Fruit fly (Drosophila melanogaster) whole organism, embryonic: Measurements from ENCODE around the gene Mlc2.

Source experiments
- Antp ChIP-seq: fragments of 200-800 bp; sonication (Bioruptor generic); optimal IDR thresholded peaks from 3 replicates; lab custom pipeline; 2016; ENCODE audit warnings: missing biosample characterization, missing genetic modification characterization
- CG10654 ChIP-seq: fragments of 200-800 bp; sonication (Bioruptor generic); optimal IDR thresholded peaks from 2 replicates; lab custom pipeline; 2016; ENCODE audit warnings: missing biosample characterization, missing genetic modification characterization
- CG12155 ChIP-seq: fragments of 200-800 bp; sonication (Bioruptor generic); optimal IDR thresholded peaks from 3 replicates; lab custom pipeline; 2016; ENCODE audit warnings: missing biosample characterization, missing genetic modification characterization
- CG13123 ChIP-seq: fragments of 200-800 bp; sonication (Bioruptor generic); optimal IDR thresholded peaks from 2 replicates; lab custom pipeline; 2016; ENCODE audit warnings: missing biosample characterization, missing genetic modification characterization
- CG1603 ChIP-seq: fragments of 200-800 bp; sonication (Bioruptor generic); optimal IDR thresholded peaks from 2 replicates; lab custom pipeline; 2019; ENCODE audit warnings: missing biosample characterization, mild to moderate bottlenecking, missing genetic modification characterization, moderate library complexity
- CG16815 ChIP-seq: fragments of 200-800 bp; sonication (Bioruptor generic); optimal IDR thresholded peaks from 3 replicates; lab custom pipeline; 2017; ENCODE audit warnings: missing biosample characterization, mild to moderate bottlenecking, missing genetic modification characterization
- CG17359 ChIP-seq: fragments of 200-800 bp; sonication (Bioruptor generic); optimal IDR thresholded peaks from 3 replicates; lab custom pipeline; 2018; ENCODE audit warnings: missing biosample characterization, mild to moderate bottlenecking, missing genetic modification characterization, moderate library complexity
- CG17361 ChIP-seq: fragments of 200-800 bp; sonication (Bioruptor generic); IDR thresholded peaks from 3 replicates; pipeline ENCODE4 v1.3.6; 2022; ENCODE audit warnings: missing biosample characterization, missing genetic modification characterization
- CG18011 ChIP-seq: fragments of 200-800 bp; sonication (Bioruptor generic); optimal IDR thresholded peaks from 2 replicates; lab custom pipeline; 2017; ENCODE audit warnings: missing biosample characterization, missing genetic modification characterization, mild to moderate bottlenecking, moderate library complexity, missing genotype
- CG2199 ChIP-seq: fragments of 200-800 bp; sonication (Bioruptor generic); IDR thresholded peaks from 3 replicates; pipeline ENCODE4 v1.3.6; 2022; ENCODE audit warnings: missing biosample characterization, missing genetic modification characterization
- CG32772 ChIP-seq: fragments of 200-800 bp; sonication (Bioruptor generic); IDR thresholded peaks from 2 replicates; pipeline ENCODE4 v1.3.6; 2022; ENCODE audit warnings: missing biosample characterization, missing genetic modification characterization
- CG33557 ChIP-seq: fragments of 200-800 bp; sonication (Bioruptor generic); optimal IDR thresholded peaks from 2 replicates; lab custom pipeline; 2019; ENCODE audit warnings: missing biosample characterization, mild to moderate bottlenecking, missing genetic modification characterization, moderate library complexity
- CG4404 ChIP-seq: fragments of 200-800 bp; sonication (Bioruptor generic); IDR thresholded peaks from 2 replicates; pipeline ENCODE4 v1.3.6; 2022; ENCODE audit warnings: missing biosample characterization, missing genetic modification characterization
- CG5245 ChIP-seq: fragments of 200-800 bp; sonication (Bioruptor generic); optimal IDR thresholded peaks from 3 replicates; lab custom pipeline; 2016; ENCODE audit warnings: missing biosample characterization, missing genetic modification characterization
- CG7556 ChIP-seq: fragments of 200-800 bp; sonication (Bioruptor generic); optimal IDR thresholded peaks from 2 replicates; lab custom pipeline; 2017; ENCODE audit warnings: missing biosample characterization, mild to moderate bottlenecking, missing genetic modification characterization
- CG7786 ChIP-seq: fragments of 200-800 bp; sonication (Bioruptor generic); optimal IDR thresholded peaks from 2 replicates; lab custom pipeline; 2016; ENCODE audit warnings: missing biosample characterization, missing genetic modification characterization
- CG8388 ChIP-seq: fragments of 200-800 bp; sonication (Bioruptor generic); optimal IDR thresholded peaks from 2 replicates; lab custom pipeline; 2019; ENCODE audit warnings: missing biosample characterization, mild to moderate bottlenecking, missing genetic modification characterization, moderate library complexity
- CG9817 ChIP-seq: fragments of 200-800 bp; sonication (Bioruptor generic); optimal IDR thresholded peaks from 2 replicates; lab custom pipeline; 2018; ENCODE audit warnings: missing biosample characterization, mild to moderate bottlenecking, missing genetic modification characterization, moderate library complexity
- CG9876 ChIP-seq: fragments of 200-800 bp; sonication (Bioruptor generic); optimal IDR thresholded peaks from 2 replicates; lab custom pipeline; 2016; ENCODE audit warnings: missing biosample characterization, missing genetic modification characterization
- Dp ChIP-seq: fragments of 200-800 bp; sonication (Bioruptor generic); optimal IDR thresholded peaks from 2 replicates; lab custom pipeline; 2018; ENCODE audit warnings: missing biosample characterization, mild to moderate bottlenecking, missing genetic modification characterization, moderate library complexity
- HLH3B ChIP-seq: fragments of 200-800 bp; sonication (Bioruptor generic); IDR thresholded peaks from 2 replicates; pipeline ENCODE4 v1.3.6; 2022; ENCODE audit warnings: missing biosample characterization, missing genetic modification characterization
- Mrtf ChIP-seq: fragments of 200-800 bp; sonication (Bioruptor generic); IDR thresholded peaks from 3 replicates; pipeline ENCODE4 v1.3.6; 2022; ENCODE audit warnings: missing biosample characterization, missing genetic modification characterization
- Nf-YB ChIP-seq: fragments of 200-800 bp; sonication (Bioruptor generic); optimal IDR thresholded peaks from 3 replicates; lab custom pipeline; 2019; ENCODE audit warnings: missing biosample characterization, mild to moderate bottlenecking, missing genetic modification characterization, moderate library complexity
- Rfx ChIP-seq: fragments of 200-800 bp; sonication (Bioruptor generic); IDR thresholded peaks from 2 replicates; pipeline ENCODE4 v1.3.6; 2022; ENCODE audit warnings: missing biosample characterization, missing genetic modification characterization
- Side ChIP-seq: fragments of 200-800 bp; sonication (Bioruptor generic); optimal IDR thresholded peaks from 2 replicates; lab custom pipeline; 2016; ENCODE audit warnings: missing biosample characterization, missing genetic modification characterization
- Sox102F ChIP-seq: fragments of 200-800 bp; sonication (Bioruptor generic); optimal IDR thresholded peaks from 2 replicates; lab custom pipeline; 2018; ENCODE audit warnings: missing biosample characterization, mild to moderate bottlenecking, missing genetic modification characterization, moderate library complexity
- Spps ChIP-seq: fragments of 200-800 bp; sonication (Bioruptor generic); optimal IDR thresholded peaks from 2 replicates; lab custom pipeline; 2018; ENCODE audit warnings: missing biosample characterization, mild to moderate bottlenecking, missing genetic modification characterization
- Sry-δ ChIP-seq: fragments of 200-800 bp; sonication (Bioruptor generic); optimal IDR thresholded peaks from 2 replicates; lab custom pipeline; 2016; ENCODE audit warnings: missing biosample characterization, missing genetic modification characterization
- YL-1 ChIP-seq: fragments of 200-800 bp; sonication (Bioruptor generic); optimal IDR thresholded peaks from 3 replicates; lab custom pipeline; 2017; ENCODE audit warnings: missing biosample characterization, mild to moderate bottlenecking, missing genetic modification characterization
- ab ChIP-seq: fragments of 200-800 bp; sonication (Bioruptor generic); optimal IDR thresholded peaks from 2 replicates; lab custom pipeline; 2016; ENCODE audit warnings: missing biosample characterization, missing genetic modification characterization
- al ChIP-seq: fragments of 200-800 bp; sonication (Bioruptor generic); IDR thresholded peaks from 2 replicates; pipeline ENCODE4 v1.3.6; 2022; ENCODE audit warnings: missing biosample characterization, missing genetic modification characterization
- bbx ChIP-seq: fragments of 200-800 bp; sonication (Bioruptor generic); IDR thresholded peaks from 2 replicates; pipeline ENCODE4 v1.3.6; 2022; ENCODE audit warnings: missing biosample characterization, missing genetic modification characterization; ENCODE audit not compliant: partially characterized antibody
- chn ChIP-seq: fragments of 200-800 bp; sonication (Bioruptor generic); optimal IDR thresholded peaks from 2 replicates; lab custom pipeline; 2016; ENCODE audit warnings: missing biosample characterization, missing genetic modification characterization
- dpn ChIP-seq, 2 experiments: fragments of 200-800 bp; sonication (Bioruptor generic); optimal IDR thresholded peaks; 3 replicates each; lab custom pipeline; 2016; ENCODE audit warnings: missing biosample characterization in 2 of 2, missing genetic modification characterization in 2 of 2
- emc ChIP-seq: fragments of 200-800 bp; sonication (Bioruptor generic); optimal IDR thresholded peaks from 2 replicates; lab custom pipeline; 2016; ENCODE audit warnings: missing biosample characterization, missing genetic modification characterization
- eyg ChIP-seq: fragments of 200-800 bp; sonication (Bioruptor generic); optimal IDR thresholded peaks from 3 replicates; lab custom pipeline; 2016; ENCODE audit warnings: missing biosample characterization, missing genetic modification characterization
- fu2 ChIP-seq: fragments of 200-800 bp; sonication (Bioruptor generic); optimal IDR thresholded peaks from 2 replicates; lab custom pipeline; 2016; ENCODE audit warnings: missing biosample characterization, missing genetic modification characterization
- gem ChIP-seq: fragments of 200-800 bp; sonication (Bioruptor generic); optimal IDR thresholded peaks from 2 replicates; lab custom pipeline; 2019; ENCODE audit warnings: missing biosample characterization, mild to moderate bottlenecking, missing genetic modification characterization, moderate library complexity
- her ChIP-seq: fragments of 200-800 bp; sonication (Bioruptor generic); optimal IDR thresholded peaks from 2 replicates; lab custom pipeline; 2016; ENCODE audit warnings: missing biosample characterization, missing genetic modification characterization
- ken ChIP-seq: fragments of 200-800 bp; sonication (Bioruptor generic); IDR thresholded peaks from 3 replicates; pipeline ENCODE4 v1.3.6; 2022; ENCODE audit warnings: missing biosample characterization, missing genetic modification characterization
- knrl ChIP-seq: fragments of 200-800 bp; sonication (Bioruptor generic); IDR thresholded peaks from 3 replicates; pipeline ENCODE4 v1.3.6; 2022; ENCODE audit warnings: missing biosample characterization, missing genetic modification characterization; ENCODE audit not compliant: partially characterized antibody
- nmo ChIP-seq: fragments of 200-800 bp; sonication (Bioruptor generic); optimal IDR thresholded peaks from 2 replicates; lab custom pipeline; 2018; ENCODE audit warnings: missing biosample characterization, mild to moderate bottlenecking, missing genetic modification characterization, moderate library complexity
- onecut ChIP-seq: fragments of 200-800 bp; sonication (Bioruptor generic); IDR thresholded peaks from 2 replicates; pipeline ENCODE4 v1.3.6; 2022; ENCODE audit warnings: missing biosample characterization, missing genetic modification characterization
- ro ChIP-seq: fragments of 200-800 bp; sonication (Bioruptor generic); IDR thresholded peaks from 2 replicates; pipeline ENCODE4 v1.3.6; 2022; ENCODE audit warnings: missing biosample characterization, missing genetic modification characterization
- trem ChIP-seq: fragments of 200-800 bp; optimal IDR thresholded peaks from 3 replicates; lab custom pipeline; 2019; ENCODE audit warnings: missing biosample characterization, mild to moderate bottlenecking, missing genetic modification characterization, moderate library complexity
- tx ChIP-seq: fragments of 200-800 bp; sonication (Bioruptor generic); optimal IDR thresholded peaks from 2 replicates; lab custom pipeline; 2016; ENCODE audit warnings: missing biosample characterization, missing genetic modification characterization
- unc-4 ChIP-seq: fragments of 200-800 bp; sonication (Bioruptor generic); IDR thresholded peaks from 2 replicates; pipeline ENCODE4 v1.3.6; 2022; ENCODE audit warnings: missing biosample characterization, missing genetic modification characterization; ENCODE audit not compliant: partially characterized antibody
- unpg ChIP-seq: fragments of 200-800 bp; sonication (Bioruptor generic); optimal IDR thresholded peaks from 3 replicates; lab custom pipeline; 2018; ENCODE audit warnings: missing biosample characterization, mild to moderate bottlenecking, missing genetic modification characterization, moderate library complexity
- zf30C ChIP-seq: fragments of 200-800 bp; sonication (Bioruptor generic); optimal IDR thresholded peaks from 3 replicates; lab custom pipeline; 2018; ENCODE audit warnings: missing biosample characterization, mild to moderate bottlenecking, missing genetic modification characterization

The Mlc2 gene

dm6 chr3R:30208766-30209484 is 34.6 kb upstream of the Mlc2 start, which contains the start of gene RpS7 (continued):
- TF ChIP-seq zf30C (GFP tag; lab: Kevin White, UChicago) (no peak), Spps (tag; lab: Kevin White, UChicago) (peak; percentile 52), nmo (GFP tag; lab: Kevin White, UChicago) (peak; percentile 77), unc-4 (peak; percentile 96), CG16815 (GFP tag; lab: Kevin White, UChicago) (no peak), Mrtf (GFP tag; lab: Robert Waterston, UW) (no peak; the same call in 2 of the 3 replicates), CG7786 (no peak), Nf-YB (GFP tag; lab: Kevin White, UChicago) (peak; percentile 49), CG5245 (peak; percentile 35), Side (peak; percentile 51), CG1603 (peak; percentile 73), al (GFP tag; lab: Robert Waterston, UW) (no peak; the same call in 1 of the 2 replicates), tx (peak; percentile 15), CG8388 (GFP tag; lab: Kevin White, UChicago) (peak; percentile 86), ken (GFP tag; lab: Robert Waterston, UW) (peak; percentile 71; the same call in 2 of the 3 replicates), CG4404 (peak; percentile 28; the same call in 1 of the 2 replicates), CG10654 (GFP tag; lab: Kevin White, UChicago) (peak; percentile 55), fu2 (peak; percentile 1), CG9817 (tag; lab: Kevin White, UChicago) (peak; percentile 56), YL-1 (GFP tag; lab: Kevin White, UChicago) (peak; percentile 83), CG18011 (GFP tag; lab: Kevin White, UChicago) (peak; percentile 28), bbx (peak; percentile 96), dpn (GFP tag; optimal IDR thresholded peaks at IDR 0.05; lab: Kevin White, UChicago) (peak; percentile 26 to 27), ab (GFP tag; lab: Kevin White, UChicago) (no peak), Sry-δ (GFP tag; lab: Kevin White, UChicago) (peak; percentile 93), Dp (peak; percentile 48), CG32772 (peak; percentile 61), onecut (GFP tag; lab: Robert Waterston, UW) (peak; percentile 80), CG9876 (GFP tag; lab: Kevin White, UChicago) (peak; percentile 38), CG13123 (no peak), CG12155 (peak; percentile 72), unpg (GFP tag; lab: Kevin White, UChicago) (peak; percentile 71), CG17361 (GFP tag; lab: Robert Waterston, UW) (peak; percentile 92), knrl (GFP tag; lab: Robert Waterston, UW) (peak; percentile 99), eyg (GFP tag; lab: Kevin White, UChicago) (peak; percentile 37), Antp (no peak), CG2199 (GFP tag; lab: Robert Waterston, UW) (peak; percentile 75; the same call in 1 of the 3 replicates), ro (GFP tag; lab: Robert Waterston, UW) (no peak), Rfx (GFP tag; lab: Robert Waterston, UW) (peak; percentile 84), chn (GFP tag; lab: Kevin White, UChicago) (peak; percentile 45), Sox102F (GFP tag; lab: Kevin White, UChicago) (peak; percentile 20), CG7556 (GFP tag; lab: Kevin White, UChicago) (peak; percentile 66), trem (tag; lab: Kevin White, UChicago) (peak; percentile 34), her (GFP tag; lab: Kevin White, UChicago) (peak; percentile 96), emc (GFP tag; lab: Kevin White, UChicago) (peak; percentile 18), CG33557 (GFP tag; lab: Kevin White, UChicago) (peak; percentile 50), HLH3B (peak; percentile 70), gem (tag; lab: Kevin White, UChicago) (peak; percentile 45), CG17359 (tag; lab: Kevin White, UChicago) (peak; percentile 67)
